Fruit fly (Drosophila melanogaster) whole organism, embryonic: ENCODE measurements around the gene CG42272.

Experiments used
- Atf-2 ChIP-seq: fragments of 200-800 bp; sonication (Bioruptor generic); optimal IDR thresholded peaks from 2 replicates; lab custom pipeline; 2016; ENCODE audit warnings: missing biosample characterization, missing genetic modification characterization
- CG11093 ChIP-seq: fragments of 200-800 bp; sonication (Bioruptor generic); IDR thresholded peaks from 3 replicates; pipeline ENCODE4 v1.3.6; 2022; ENCODE audit warnings: missing biosample characterization, missing genetic modification characterization
- CG11398 ChIP-seq: fragments of 200-800 bp; sonication (Bioruptor generic); optimal IDR thresholded peaks from 2 replicates; lab custom pipeline; 2016; ENCODE audit warnings: missing biosample characterization, missing genetic modification characterization
- CG11695 ChIP-seq: fragments of 200-800 bp; sonication (Bioruptor generic); IDR thresholded peaks from 3 replicates; pipeline ENCODE4 v1.3.6; 2022; ENCODE audit warnings: missing biosample characterization, missing genetic modification characterization
- CG12104 ChIP-seq: fragments of 200-800 bp; sonication (Bioruptor generic); optimal IDR thresholded peaks from 3 replicates; lab custom pipeline; 2016; ENCODE audit warnings: missing biosample characterization, missing genetic modification characterization
- CG12155 ChIP-seq: fragments of 200-800 bp; sonication (Bioruptor generic); optimal IDR thresholded peaks from 3 replicates; lab custom pipeline; 2016; ENCODE audit warnings: missing biosample characterization, missing genetic modification characterization
- CG12236 ChIP-seq: fragments of 200-800 bp; sonication (Bioruptor generic); optimal IDR thresholded peaks from 2 replicates; lab custom pipeline; 2016; ENCODE audit warnings: missing biosample characterization, missing genetic modification characterization
- CG1233 ChIP-seq: fragments of 200-800 bp; sonication (Bioruptor generic); optimal IDR thresholded peaks from 4 replicates; lab custom pipeline; 2018; ENCODE audit warnings: missing biosample characterization, mild to moderate bottlenecking, missing genetic modification characterization
- CG12769 ChIP-seq: fragments of 200-800 bp; sonication (Bioruptor generic); optimal IDR thresholded peaks from 2 replicates; lab custom pipeline; 2019; ENCODE audit warnings: missing biosample characterization, mild to moderate bottlenecking, missing genetic modification characterization, moderate library complexity
- CG13775 ChIP-seq: fragments of 200-800 bp; sonication (Bioruptor generic); optimal IDR thresholded peaks from 3 replicates; lab custom pipeline; 2017; ENCODE audit warnings: missing biosample characterization, mild to moderate bottlenecking, missing genetic modification characterization
- CG14014 ChIP-seq: fragments of 200-800 bp; sonication (Bioruptor generic); IDR thresholded peaks from 2 replicates; pipeline ENCODE4 v1.3.6; 2022; ENCODE audit warnings: missing biosample characterization, missing genetic modification characterization
- CG14441 ChIP-seq: fragments of 200-800 bp; sonication (Bioruptor generic); IDR thresholded peaks from 2 replicates; pipeline ENCODE4 v1.3.6; 2022; ENCODE audit warnings: missing biosample characterization, missing genetic modification characterization
- CG15479 ChIP-seq: fragments of 200-800 bp; sonication (Bioruptor generic); optimal IDR thresholded peaks from 3 replicates; lab custom pipeline; 2019; ENCODE audit warnings: missing biosample characterization, mild to moderate bottlenecking, missing genetic modification characterization, moderate library complexity
- CG15601 ChIP-seq: fragments of 200-800 bp; sonication (Bioruptor generic); optimal IDR thresholded peaks from 3 replicates; lab custom pipeline; 2019; ENCODE audit warnings: missing biosample characterization, mild to moderate bottlenecking, missing genetic modification characterization, moderate library complexity
- CG15696 ChIP-seq: fragments of 200-800 bp; sonication (Bioruptor generic); optimal IDR thresholded peaks from 2 replicates; lab custom pipeline; 2019; ENCODE audit warnings: missing biosample characterization, mild to moderate bottlenecking, missing genetic modification characterization, moderate library complexity
- CG30431 ChIP-seq: fragments of 200-800 bp; sonication (Bioruptor generic); optimal IDR thresholded peaks from 2 replicates; lab custom pipeline; 2017; ENCODE audit warnings: missing biosample characterization, missing genetic modification characterization
- CG3847 ChIP-seq: fragments of 200-800 bp; sonication (Bioruptor generic); IDR thresholded peaks from 2 replicates; pipeline ENCODE4 v1.3.6; 2022; ENCODE audit warnings: missing biosample characterization, missing genetic modification characterization
- CG6654 ChIP-seq: fragments of 200-800 bp; sonication (Bioruptor generic); optimal IDR thresholded peaks from 2 replicates; lab custom pipeline; 2017; ENCODE audit warnings: missing biosample characterization, mild to moderate bottlenecking, missing genetic modification characterization
- CG7556 ChIP-seq: fragments of 200-800 bp; sonication (Bioruptor generic); optimal IDR thresholded peaks from 2 replicates; lab custom pipeline; 2017; ENCODE audit warnings: missing biosample characterization, mild to moderate bottlenecking, missing genetic modification characterization
- CG7839 ChIP-seq: fragments of 200-800 bp; sonication (Bioruptor generic); optimal IDR thresholded peaks from 3 replicates; lab custom pipeline; 2018; ENCODE audit warnings: missing biosample characterization, mild to moderate bottlenecking, missing genetic modification characterization, moderate library complexity
- CG7928 ChIP-seq: fragments of 200-800 bp; sonication (Bioruptor generic); optimal IDR thresholded peaks from 2 replicates; lab custom pipeline; 2017; ENCODE audit warnings: missing biosample characterization, mild to moderate bottlenecking, missing genetic modification characterization
- CG8478 ChIP-seq: fragments of >200 bp; optimal IDR thresholded peaks from 2 replicates; lab custom pipeline; 2018
- CG9727 ChIP-seq: fragments of 200-800 bp; sonication (Bioruptor generic); optimal IDR thresholded peaks from 3 replicates; lab custom pipeline; 2017; ENCODE audit warnings: missing biosample characterization, mild to moderate bottlenecking, missing genetic modification characterization
- CG9797 ChIP-seq: fragments of 200-800 bp; sonication (Bioruptor generic); optimal IDR thresholded peaks from 3 replicates; lab custom pipeline; 2018; ENCODE audit warnings: missing biosample characterization, mild to moderate bottlenecking, missing genetic modification characterization
- CG9876 ChIP-seq: fragments of 200-800 bp; sonication (Bioruptor generic); optimal IDR thresholded peaks from 2 replicates; lab custom pipeline; 2016; ENCODE audit warnings: missing biosample characterization, missing genetic modification characterization
- CHES-1-like ChIP-seq: fragments of 200-800 bp; sonication (Bioruptor generic); optimal IDR thresholded peaks from 2 replicates; lab custom pipeline; 2016; ENCODE audit warnings: missing biosample characterization, missing genetic modification characterization
- CTCF ChIP-seq: fragments of 200-800 bp; sonication (Bioruptor generic); optimal IDR thresholded peaks from 2 replicates; lab custom pipeline; 2017; ENCODE audit warnings: missing biosample characterization, mild to moderate bottlenecking, missing genetic modification characterization, moderate library complexity
- Dad ChIP-seq: fragments of 200-800 bp; sonication (Bioruptor generic); optimal IDR thresholded peaks from 3 replicates; lab custom pipeline; 2016; ENCODE audit warnings: missing biosample characterization, missing genetic modification characterization
- Dbx ChIP-seq: fragments of 200-800 bp; sonication (Bioruptor generic); IDR thresholded peaks from 3 replicates; pipeline ENCODE4 v1.3.6; 2022; ENCODE audit warnings: missing biosample characterization, missing genetic modification characterization
- NFAT ChIP-seq: fragments of 200-800 bp; sonication (Bioruptor generic); IDR thresholded peaks from 2 replicates; pipeline ENCODE4 v1.3.6; 2022; ENCODE audit warnings: missing biosample characterization, missing genetic modification characterization
- Oaz ChIP-seq: fragments of 200-800 bp; sonication (Bioruptor generic); IDR thresholded peaks from 2 replicates; pipeline ENCODE4 v1.3.6; 2022; ENCODE audit warnings: missing biosample characterization, missing genetic modification characterization
- Side ChIP-seq: fragments of 200-800 bp; sonication (Bioruptor generic); optimal IDR thresholded peaks from 2 replicates; lab custom pipeline; 2016; ENCODE audit warnings: missing biosample characterization, missing genetic modification characterization
- bcd ChIP-seq: fragments of 200-800 bp; sonication (Bioruptor generic); optimal IDR thresholded peaks from 2 replicates; lab custom pipeline; 2017; ENCODE audit warnings: missing biosample characterization, mild to moderate bottlenecking, missing genetic modification characterization
- dimm ChIP-seq: fragments of 200-800 bp; sonication (Bioruptor generic); IDR thresholded peaks from 2 replicates; pipeline ENCODE4 v1.3.6; 2022; ENCODE audit warnings: missing biosample characterization, missing genetic modification characterization
- esg ChIP-seq: fragments of 200-800 bp; sonication (Bioruptor generic); conservative IDR thresholded peaks from 2 replicates; pipeline ENCODE4 v1.3.6; 2022; ENCODE audit warnings: missing biosample characterization, missing genetic modification characterization
- fd64A ChIP-seq: fragments of 200-800 bp; sonication (Bioruptor generic); optimal IDR thresholded peaks from 3 replicates; lab custom pipeline; 2018; ENCODE audit warnings: missing biosample characterization, mild to moderate bottlenecking, missing genetic modification characterization
- hbn ChIP-seq: fragments of 200-800 bp; sonication (Bioruptor generic); IDR thresholded peaks from 2 replicates; pipeline ENCODE4 v1.3.6; 2022; ENCODE audit warnings: missing biosample characterization, missing genetic modification characterization; ENCODE audit not compliant: partially characterized antibody
- insv ChIP-seq, 2 experiments: fragments of 200-800 bp; sonication (Bioruptor generic); optimal IDR thresholded peaks; 3 replicates each; lab custom pipeline; 2016 to 2018; ENCODE audit warnings: missing biosample characterization in 2 of 2, missing genetic modification characterization in 2 of 2
- knrl ChIP-seq: fragments of 200-800 bp; sonication (Bioruptor generic); IDR thresholded peaks from 3 replicates; pipeline ENCODE4 v1.3.6; 2022; ENCODE audit warnings: missing biosample characterization, missing genetic modification characterization; ENCODE audit not compliant: partially characterized antibody
- nerfin-1 ChIP-seq: fragments of 200-800 bp; sonication (Bioruptor generic); optimal IDR thresholded peaks from 3 replicates; lab custom pipeline; 2019; ENCODE audit warnings: missing biosample characterization, mild to moderate bottlenecking, missing genetic modification characterization, moderate library complexity
- nom ChIP-seq: fragments of 200-800 bp; sonication (Bioruptor generic); optimal IDR thresholded peaks from 2 replicates; lab custom pipeline; 2017; ENCODE audit warnings: missing biosample characterization, missing genetic modification characterization, mild to moderate bottlenecking, moderate library complexity, missing genetic modification reagents
- onecut ChIP-seq: fragments of 200-800 bp; sonication (Bioruptor generic); IDR thresholded peaks from 2 replicates; pipeline ENCODE4 v1.3.6; 2022; ENCODE audit warnings: missing biosample characterization, missing genetic modification characterization
- otp ChIP-seq: fragments of 200-800 bp; sonication (Bioruptor generic); IDR thresholded peaks from 3 replicates; pipeline ENCODE4, ENCODE4 v1.3.6; 2022; ENCODE audit warnings: missing biosample characterization, missing genetic modification characterization
- pita ChIP-seq: fragments of 200-800 bp; sonication (Bioruptor generic); optimal IDR thresholded peaks from 2 replicates; lab custom pipeline; 2017; ENCODE audit warnings: missing biosample characterization, mild to moderate bottlenecking, missing genetic modification characterization
- prd ChIP-seq, 3 experiments: fragments of >200 bp in 2 of 3; fragments of 200-800 bp in 1 of 3; sonication (Bioruptor generic) in 1 of 3; optimal IDR thresholded peaks in 2 of 3; IDR thresholded peaks in 1 of 3; 2 replicates in 2 of 3; 3 replicates in 1 of 3; pipeline versions ENCODE4 v1.3.6 to Lab custom; 2017 to 2022; ENCODE audit warnings: missing biosample characterization in 1 of 3, missing genetic modification characterization in 1 of 3
- pum ChIP-seq: fragments of 200-800 bp; sonication (Bioruptor generic); optimal IDR thresholded peaks from 2 replicates; lab custom pipeline; 2016; ENCODE audit warnings: missing biosample characterization, missing genetic modification characterization
- sens-2 ChIP-seq: fragments of 200-800 bp; sonication (Bioruptor generic); IDR thresholded peaks from 2 replicates; pipeline ENCODE4 v1.3.6; 2022; ENCODE audit warnings: missing biosample characterization, missing genetic modification characterization
- seq ChIP-seq: fragments of 200-800 bp; sonication (Bioruptor generic); IDR thresholded peaks from 2 replicates; pipeline ENCODE4 v1.3.6; 2022; ENCODE audit warnings: missing biosample characterization, missing genetic modification characterization
- sob ChIP-seq: fragments of 200-800 bp; sonication (Bioruptor generic); IDR thresholded peaks from 2 replicates; pipeline ENCODE4 v1.3.6; 2022; ENCODE audit warnings: missing biosample characterization, missing genetic modification characterization
- tna ChIP-seq: fragments of 200-800 bp; sonication (Bioruptor generic); IDR thresholded peaks from 2 replicates; pipeline ENCODE4 v1.3.6; 2022; ENCODE audit warnings: missing biosample characterization, missing genetic modification characterization; ENCODE audit not compliant: partially characterized antibody
- tx ChIP-seq: fragments of 200-800 bp; sonication (Bioruptor generic); optimal IDR thresholded peaks from 2 replicates; lab custom pipeline; 2016; ENCODE audit warnings: missing biosample characterization, missing genetic modification characterization
- unpg ChIP-seq: fragments of 200-800 bp; sonication (Bioruptor generic); optimal IDR thresholded peaks from 3 replicates; lab custom pipeline; 2018; ENCODE audit warnings: missing biosample characterization, mild to moderate bottlenecking, missing genetic modification characterization, moderate library complexity

Gene CG42272

dm6 chr3L:5813016-5813415 is 10.2 kb downstream of the CG42272 start, which contains the start of gene mad2 (continued):
- no peak for TF ChIP-seq seq (GFP tag; lab: Robert Waterston, UW)
- TF ChIP-seq CG14014 = no peak
- no peak for TF ChIP-seq CG11093 (GFP tag; lab: Robert Waterston, UW)
- TF ChIP-seq CG6654 (GFP tag; lab: Kevin White, UChicago) = no peak
- TF ChIP-seq CG14441 (GFP tag; lab: Robert Waterston, UW) = 0 out of 2 replicates have a peak, but pooled peaks have one; percentile 19
- peak; percentile 54 for TF ChIP-seq CG15601
- TF ChIP-seq CG9797 (GFP tag; lab: Kevin White, UChicago) = peak; percentile 92
- peak; percentile 94 for TF ChIP-seq pita (GFP tag; lab: Kevin White, UChicago)
- TF ChIP-seq NFAT (GFP tag; lab: Robert Waterston, UW) = no peak; the same call in 1 of the 2 replicates
- TF ChIP-seq CG11695 (GFP tag; lab: Robert Waterston, UW) = no peak
- peak; percentile 63; the same call in 2 of the 3 replicates for TF ChIP-seq knrl (GFP tag; lab: Robert Waterston, UW)
- TF ChIP-seq sens-2 (GFP tag; lab: Robert Waterston, UW) = no peak
- no peak for TF ChIP-seq CG1233 (GFP tag; lab: Kevin White, UChicago)
- TF ChIP-seq unpg (GFP tag; lab: Kevin White, UChicago) = no peak
- peak; percentile 15 for TF ChIP-seq CG9876 (GFP tag; lab: Kevin White, UChicago)
- peak; percentile 5 for TF ChIP-seq CHES-1-like (GFP tag; lab: Kevin White, UChicago)
- no peak for TF ChIP-seq prd (optimal IDR thresholded peaks at IDR 0.05; lab: Kevin White, UChicago)
- TF ChIP-seq prd (GFP tag; IDR thresholded peaks at IDR 0.05; lab: Robert Waterston, UW) = no peak
- no peak for TF ChIP-seq Side (GFP tag; lab: Kevin White, UChicago)
- no peak for TF ChIP-seq Atf-2
- 0 out of 2 replicates have a peak, but pooled peaks have one; percentile 38 for TF ChIP-seq sob (GFP tag; lab: Robert Waterston, UW)
- no peak for TF ChIP-seq esg (GFP tag; lab: Robert Waterston, UW)
- peak; percentile 55; the same call in 1 of the 2 replicates for TF ChIP-seq hbn (GFP tag; lab: Robert Waterston, UW)
- TF ChIP-seq CG8478 (lab: Kevin White, UChicago) = no peak
- TF ChIP-seq CG12155 (GFP tag; lab: Kevin White, UChicago) = peak; percentile 52
- no peak for TF ChIP-seq pum (GFP tag; lab: Kevin White, UChicago)
- no peak for TF ChIP-seq CG30431
- TF ChIP-seq Dbx (GFP tag; lab: Robert Waterston, UW) = peak; percentile 45; the same call in 1 of the 3 replicates
- peak; percentile 85 for TF ChIP-seq CG15479 (GFP tag; lab: Kevin White, UChicago)
- no peak for TF ChIP-seq Oaz (GFP tag; lab: Robert Waterston, UW)
- no peak for TF ChIP-seq CG13775 (GFP tag; lab: Kevin White, UChicago)
- no peak for TF ChIP-seq CG12104 (GFP tag; lab: Kevin White, UChicago)
- TF ChIP-seq onecut = peak; percentile 34; the same call in 1 of the 2 replicates
- no peak for TF ChIP-seq nom
- TF ChIP-seq CG15696 (tag; lab: Kevin White, UChicago) = no peak
- TF ChIP-seq CG9727 (GFP tag; lab: Kevin White, UChicago) = no peak
- no peak for TF ChIP-seq dimm (GFP tag; lab: Robert Waterston, UW)
- TF ChIP-seq CG11398 = no peak
- no peak for TF ChIP-seq CG7839 (tag; lab: Kevin White, UChicago)
- no peak for TF ChIP-seq Dad
- no peak for TF ChIP-seq bcd (GFP tag; lab: Kevin White, UChicago)
- TF ChIP-seq CG12769 (tag; lab: Kevin White, UChicago) = peak; percentile 65
- TF ChIP-seq CG12236 = no peak
- TF ChIP-seq tx = no peak
- peak in 1 of 2 experiments; percentile 44 for TF ChIP-seq insv (GFP tag; optimal IDR thresholded peaks at IDR 0.05; lab: Kevin White, UChicago)
- TF ChIP-seq CG7556 (GFP tag; lab: Kevin White, UChicago) = no peak
- peak; percentile 97 for TF ChIP-seq CG7928 (GFP tag; lab: Kevin White, UChicago)
- peak; percentile 31 for TF ChIP-seq CTCF (GFP tag; lab: Kevin White, UChicago)
- no peak for TF ChIP-seq nerfin-1 (tag; lab: Kevin White, UChicago)
- TF ChIP-seq CG3847 (GFP tag; lab: Robert Waterston, UW) = peak; percentile 69
- no peak for TF ChIP-seq otp
- peak; percentile 53; the same call in 1 of the 2 replicates for TF ChIP-seq tna (GFP tag; lab: Robert Waterston, UW)
- TF ChIP-seq fd64A = no peak
